Fruit fly (Drosophila melanogaster): ENCODE data around the gene CG34134.

Gene CG34134

dm6 chr2L:8212666-8213270 lies 22.2 kb upstream of the CG34134 start, which contains the start of the genes CG8372 and CG8360 (continued):
- TF ChIP-seq Hr4 (GFP tag; optimal IDR thresholded peaks at IDR 0.05) (peak; percentile 100), eg (GFP tag; IDR thresholded peaks at IDR 0.05) (peak; percentile 99), net (GFP tag; optimal IDR thresholded peaks at IDR 0.05) (peak; percentile 99), Sox102F (GFP tag; optimal IDR thresholded peaks at IDR 0.05) (peak; percentile 100), CG6163 (GFP tag; IDR thresholded peaks at IDR 0.05) (peak; percentile 100), CG7368 (GFP tag; optimal IDR thresholded peaks at IDR 0.05) (peak; percentile 99), CG9139 (GFP tag; optimal IDR thresholded peaks at IDR 0.05) (peak; percentile 98), CG6808 (GFP tag; optimal IDR thresholded peaks at IDR 0.05) (peak; percentile 98), CG31627 (GFP tag; optimal IDR thresholded peaks at IDR 0.05) (peak; percentile 100), CG6276 (GFP tag; optimal IDR thresholded peaks at IDR 0.05) (peak; percentile 98), CG8119 (GFP tag; IDR thresholded peaks at IDR 0.05) (peak; percentile 98), acj6 (GFP tag; optimal IDR thresholded peaks at IDR 0.05) (peak; percentile 100), lz (GFP tag; optimal IDR thresholded peaks at IDR 0.05) (peak; percentile 100), CG11762 (GFP tag; optimal IDR thresholded peaks at IDR 0.05; ENCODE audit: insufficient read depth) (peak; percentile 99), CG10631 (GFP tag; optimal IDR thresholded peaks at IDR 0.05) (peak; percentile 100), Blimp-1 (GFP tag; optimal IDR thresholded peaks at IDR 0.05) (peak; percentile 96), CG11902 (GFP tag; optimal IDR thresholded peaks at IDR 0.05) (peak; percentile 99), pdm3 (GFP tag; optimal IDR thresholded peaks at IDR 0.05) (peak; percentile 100)

dm6 chr2L:8211070-8211469 lies 20.5 kb upstream of the CG34134 start, which contains the start of gene Ssb-c31a:
Gene Ssb-c31a, plus strand, starts transcription at chr2L:8211347.
- TF ChIP-seq lz (GFP tag; optimal IDR thresholded peaks at IDR 0.05) (peak; percentile 53), net (GFP tag; optimal IDR thresholded peaks at IDR 0.05) (no peak), Eip75B (GFP tag; optimal IDR thresholded peaks at IDR 0.05) (peak; percentile 70), fd59A (GFP tag; optimal IDR thresholded peaks at IDR 0.05) (no peak), CG3919 (GFP tag; optimal IDR thresholded peaks at IDR 0.05) (peak; percentile 64), CG15336 (GFP tag; IDR thresholded peaks at IDR 0.05) (no peak), CG32006 (GFP tag; optimal IDR thresholded peaks at IDR 0.05) (peak; percentile 5), Hr38 (GFP tag; optimal IDR thresholded peaks at IDR 0.05) (no peak), CG7368 (GFP tag; optimal IDR thresholded peaks at IDR 0.05) (no peak), eg (GFP tag; IDR thresholded peaks at IDR 0.05) (no peak), CG6792 (GFP tag; optimal IDR thresholded peaks at IDR 0.05) (peak; percentile 38), Gug (GFP tag; IDR thresholded peaks at IDR 0.05) (no peak; the same call in 1 of the 2 replicates), CG8632 (GFP tag; optimal IDR thresholded peaks at IDR 0.05) (no peak), vri (GFP tag; optimal IDR thresholded peaks at IDR 0.05) (peak; percentile 46), Hr39 (GFP tag; optimal IDR thresholded peaks at IDR 0.05) (peak; percentile 47), Eip93F (GFP tag; optimal IDR thresholded peaks at IDR 0.05) (no peak), CG8319 (GFP tag; optimal IDR thresholded peaks at IDR 0.05) (peak; percentile 16), pdm3 (GFP tag; optimal IDR thresholded peaks at IDR 0.05) (peak; percentile 61), CG11902 (GFP tag; optimal IDR thresholded peaks at IDR 0.05) (no peak), Hr4 (GFP tag; optimal IDR thresholded peaks at IDR 0.05) (peak; percentile 50), Ets96B (tag; optimal IDR thresholded peaks at IDR 0.05) (peak; percentile 40), fd85E (GFP tag; optimal IDR thresholded peaks at IDR 0.05) (no peak), CG3032 (tag; optimal IDR thresholded peaks at IDR 0.05) (peak; percentile 44), esn (GFP tag; optimal IDR thresholded peaks at IDR 0.05) (peak; percentile 72), CG9139 (GFP tag; optimal IDR thresholded peaks at IDR 0.05) (peak; percentile 5), Sox102F (GFP tag; optimal IDR thresholded peaks at IDR 0.05) (peak; percentile 66), acj6 (GFP tag; optimal IDR thresholded peaks at IDR 0.05) (peak; percentile 65), svp (GFP tag) (peak; percentile 66), CG34406 (GFP tag; optimal IDR thresholded peaks at IDR 0.05) (peak; percentile 4), CG16779 (tag; optimal IDR thresholded peaks at IDR 0.05) (no peak), CG31627 (GFP tag; optimal IDR thresholded peaks at IDR 0.05) (peak; percentile 60), topi (GFP tag; optimal IDR thresholded peaks at IDR 0.05) (peak; percentile 64), Blimp-1 (GFP tag; optimal IDR thresholded peaks at IDR 0.05) (no peak), cyc (GFP tag; optimal IDR thresholded peaks at IDR 0.05) (peak; percentile 62), dac (GFP tag; optimal IDR thresholded peaks at IDR 0.05) (no peak), CG6276 (GFP tag; optimal IDR thresholded peaks at IDR 0.05) (no peak), Lpt (GFP tag; optimal IDR thresholded peaks at IDR 0.05) (no peak), Sox14 (GFP tag; optimal IDR thresholded peaks at IDR 0.05) (peak; percentile 65), achi (GFP tag; optimal IDR thresholded peaks at IDR 0.05) (peak; percentile 63), CG1621 (tag; optimal IDR thresholded peaks at IDR 0.05) (no peak), spab (GFP tag; optimal IDR thresholded peaks at IDR 0.05) (no peak), ss (GFP tag; optimal IDR thresholded peaks at IDR 0.05) (peak; percentile 34 to 65)

Data from whole organism, prepupa.